Fruit fly (Drosophila melanogaster): ENCODE data around the gene Hsp22.

DNA sequence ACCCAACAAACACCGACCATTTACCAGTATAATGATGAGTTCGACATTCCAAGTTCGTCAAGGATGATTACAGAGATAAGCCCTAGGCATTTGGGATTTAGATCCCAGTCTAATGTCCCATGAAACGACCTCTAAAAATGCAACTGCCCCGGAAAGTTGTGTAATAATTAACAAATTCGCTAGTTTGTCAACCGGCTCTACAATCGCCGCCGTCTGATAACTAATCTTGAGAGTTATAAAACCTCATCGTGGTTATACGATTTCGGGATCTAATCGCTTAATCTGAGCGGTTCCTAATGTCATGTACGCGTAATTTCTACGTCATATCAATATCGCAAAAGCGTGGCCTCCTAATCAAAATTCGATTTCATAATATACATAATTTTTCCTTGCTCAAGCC lies 17.2 kb upstream of the Hsp22 start:
- no peak for TF ChIP-seq CG1621 (tag; optimal IDR thresholded peaks at IDR 0.05)
- TF ChIP-seq Sox102F (GFP tag; optimal IDR thresholded peaks at IDR 0.05) = no peak
- TF ChIP-seq CG31627 (GFP tag; optimal IDR thresholded peaks at IDR 0.05) = no peak
- no peak for TF ChIP-seq Hr4 (GFP tag; optimal IDR thresholded peaks at IDR 0.05)
- TF ChIP-seq CG10631 (GFP tag; optimal IDR thresholded peaks at IDR 0.05) = no peak
- no peak for TF ChIP-seq CG6276 (GFP tag; optimal IDR thresholded peaks at IDR 0.05)
- no peak for TF ChIP-seq acj6 (GFP tag; optimal IDR thresholded peaks at IDR 0.05)
- no peak for TF ChIP-seq CG8119 (GFP tag; IDR thresholded peaks at IDR 0.05)
- TF ChIP-seq CG6808 (GFP tag; optimal IDR thresholded peaks at IDR 0.05) = no peak
- no peak for TF ChIP-seq Hr39 (GFP tag; optimal IDR thresholded peaks at IDR 0.05)
- no peak for TF ChIP-seq Ets21C (GFP tag; optimal IDR thresholded peaks at IDR 0.05)
- no peak for TF ChIP-seq eg (GFP tag; IDR thresholded peaks at IDR 0.05)
